Fruit fly (Drosophila melanogaster) whole organism, prepupa: ENCODE results near the gene Ssdp.

Experiments
- CG10631 ChIP-seq: fragments of 200-800 bp; sonication (Bioruptor generic); optimal IDR thresholded peaks from 2 replicates; lab custom pipeline; 2016; ENCODE audit warnings: missing biosample characterization, missing genetic modification characterization
- CG10669 ChIP-seq: fragments of 200-800 bp; sonication (Bioruptor generic); optimal IDR thresholded peaks from 3 replicates; lab custom pipeline; 2018; ENCODE audit warnings: missing biosample characterization, mild to moderate bottlenecking, missing genetic modification characterization, moderate library complexity
- CG11294 ChIP-seq: fragments of 200-800 bp; sonication (Bioruptor generic); IDR thresholded peaks from 2 replicates; pipeline ENCODE4 v1.3.6; 2022; ENCODE audit warnings: missing biosample characterization, missing genetic modification characterization
- CG11902 ChIP-seq: fragments of 200-800 bp; sonication (Bioruptor generic); optimal IDR thresholded peaks from 3 replicates; lab custom pipeline; 2016; ENCODE audit warnings: missing biosample characterization, missing genetic modification characterization
- CG15336 ChIP-seq: fragments of 200-800 bp; sonication (Bioruptor generic); IDR thresholded peaks from 2 replicates; pipeline ENCODE4 v1.3.6; 2022; ENCODE audit warnings: missing biosample characterization, missing genetic modification characterization
- CG1621 ChIP-seq: fragments of 200-800 bp; sonication (Bioruptor generic); optimal IDR thresholded peaks from 3 replicates; lab custom pipeline; 2018; ENCODE audit warnings: missing biosample characterization, mild to moderate bottlenecking, missing genetic modification characterization
- CG16779 ChIP-seq: fragments of 200-800 bp; sonication (Bioruptor generic); optimal IDR thresholded peaks from 3 replicates; lab custom pipeline; 2017; ENCODE audit warnings: missing biosample characterization, mild to moderate bottlenecking, missing genetic modification characterization
- CG3032 ChIP-seq: fragments of 200-800 bp; optimal IDR thresholded peaks from 2 replicates; lab custom pipeline; 2019; ENCODE audit warnings: missing biosample characterization, mild to moderate bottlenecking, missing genetic modification characterization, moderate library complexity
- CG31627 ChIP-seq: fragments of 200-800 bp; sonication (Bioruptor generic); optimal IDR thresholded peaks from 3 replicates; lab custom pipeline; 2016; ENCODE audit warnings: missing biosample characterization, missing genetic modification characterization
- CG34406 ChIP-seq: fragments of 200-800 bp; sonication (Bioruptor generic); optimal IDR thresholded peaks from 3 replicates; lab custom pipeline; 2016; ENCODE audit warnings: missing biosample characterization, missing genetic modification characterization
- CG4318 ChIP-seq: fragments of 200-800 bp; sonication (Bioruptor generic); optimal IDR thresholded peaks from 3 replicates; lab custom pipeline; 2017; ENCODE audit warnings: missing biosample characterization, mild to moderate bottlenecking, missing genetic modification characterization
- CG6163 ChIP-seq: fragments of 200-800 bp; sonication (Bioruptor generic); IDR thresholded peaks from 3 replicates; pipeline ENCODE4 v1.3.6; 2022; ENCODE audit warnings: missing biosample characterization, missing genetic modification characterization
- CG6792 ChIP-seq: fragments of 200-800 bp; sonication (Bioruptor generic); optimal IDR thresholded peaks from 3 replicates; lab custom pipeline; 2016; ENCODE audit warnings: missing biosample characterization, missing genetic modification characterization
- CG6808 ChIP-seq: fragments of 200-800 bp; sonication (Bioruptor generic); optimal IDR thresholded peaks from 3 replicates; lab custom pipeline; 2017; ENCODE audit warnings: missing biosample characterization, missing genetic modification characterization, mild to moderate bottlenecking, moderate library complexity, missing genetic modification reagents
- CG6854 ChIP-seq: fragments of 200-800 bp; sonication (Bioruptor generic); optimal IDR thresholded peaks from 2 replicates; lab custom pipeline; 2017; ENCODE audit warnings: missing biosample characterization, mild to moderate bottlenecking, missing genetic modification characterization
- CG7368 ChIP-seq: fragments of 200-800 bp; sonication (Bioruptor generic); optimal IDR thresholded peaks from 3 replicates; lab custom pipeline; 2016; ENCODE audit warnings: missing biosample characterization, missing genetic modification characterization
- CG8119 ChIP-seq: fragments of 200-800 bp; sonication (Bioruptor generic); IDR thresholded peaks from 3 replicates; pipeline ENCODE4 v1.3.6; 2022; ENCODE audit warnings: missing biosample characterization, missing genetic modification characterization
- CG8319 ChIP-seq: fragments of 200-800 bp; sonication (Bioruptor generic); optimal IDR thresholded peaks from 3 replicates; lab custom pipeline; 2016; ENCODE audit warnings: missing biosample characterization, missing genetic modification characterization
- CG8632 ChIP-seq: fragments of 200-800 bp; sonication (Bioruptor generic); optimal IDR thresholded peaks from 3 replicates; lab custom pipeline; 2016; ENCODE audit warnings: missing biosample characterization, missing genetic modification characterization
- CG9139 ChIP-seq: fragments of 200-800 bp; sonication (Bioruptor generic); optimal IDR thresholded peaks from 3 replicates; lab custom pipeline; 2017; ENCODE audit warnings: missing biosample characterization, mild to moderate bottlenecking, missing genetic modification characterization
- Eip75B ChIP-seq: fragments of 200-800 bp; sonication (Bioruptor generic); optimal IDR thresholded peaks from 3 replicates; lab custom pipeline; 2016; ENCODE audit warnings: missing biosample characterization, missing genetic modification characterization
- Eip78C ChIP-seq: fragments of 200-800 bp; sonication (Bioruptor generic); peaks from one replicate; lab custom pipeline; 2016; ENCODE audit warnings: missing biosample characterization, missing genetic modification characterization
- Eip93F ChIP-seq: fragments of 200-800 bp; sonication (Bioruptor generic); optimal IDR thresholded peaks from 2 replicates; lab custom pipeline; 2016; ENCODE audit warnings: missing biosample characterization, mild to moderate bottlenecking, missing genetic modification characterization
- Ets96B ChIP-seq: fragments of 200-800 bp; optimal IDR thresholded peaks from 2 replicates; lab custom pipeline; 2019; ENCODE audit warnings: missing biosample characterization, mild to moderate bottlenecking, missing genetic modification characterization, moderate library complexity
- Hr38 ChIP-seq: sonication (Bioruptor generic); optimal IDR thresholded peaks from 2 replicates; lab custom pipeline; 2016; ENCODE audit warnings: missing biosample characterization, missing genetic modification characterization
- Hr39 ChIP-seq: fragments of 200-800 bp; sonication (Bioruptor generic); optimal IDR thresholded peaks from 2 replicates; lab custom pipeline; 2016; ENCODE audit warnings: missing biosample characterization, missing genetic modification characterization
- Hr4 ChIP-seq: fragments of 200-800 bp; sonication (Bioruptor generic); optimal IDR thresholded peaks from 3 replicates; lab custom pipeline; 2016; ENCODE audit warnings: missing biosample characterization, missing genetic modification characterization
- Lpt ChIP-seq: fragments of 200-800 bp; sonication (Bioruptor generic); optimal IDR thresholded peaks from 3 replicates; lab custom pipeline; 2016; ENCODE audit warnings: missing biosample characterization, missing genetic modification characterization
- Met ChIP-seq: fragments of 200-800 bp; sonication (Bioruptor generic); optimal IDR thresholded peaks from 3 replicates; lab custom pipeline; 2016; ENCODE audit warnings: missing biosample characterization, missing genetic modification characterization
- Smox ChIP-seq: fragments of 200-800 bp; sonication (Bioruptor generic); optimal IDR thresholded peaks from 3 replicates; lab custom pipeline; 2016; ENCODE audit warnings: missing biosample characterization, missing genetic modification characterization
- Sox102F ChIP-seq: fragments of 200-800 bp; sonication (Bioruptor generic); optimal IDR thresholded peaks from 2 replicates; lab custom pipeline; 2016; ENCODE audit warnings: missing biosample characterization, mild to moderate bottlenecking, missing genetic modification characterization
- Sox14 ChIP-seq: fragments of 200-800 bp; sonication (Bioruptor generic); optimal IDR thresholded peaks from 3 replicates; lab custom pipeline; 2016; ENCODE audit warnings: missing biosample characterization, missing genetic modification characterization
- Sox15 ChIP-seq: fragments of 200-800 bp; sonication (Bioruptor generic); optimal IDR thresholded peaks from 3 replicates; lab custom pipeline; 2016; ENCODE audit warnings: missing biosample characterization, missing genetic modification characterization
- achi ChIP-seq: fragments of 200-800 bp; sonication (Bioruptor generic); optimal IDR thresholded peaks from 3 replicates; lab custom pipeline; 2016; ENCODE audit warnings: missing biosample characterization, missing genetic modification characterization
- cyc ChIP-seq: fragments of 200-800 bp; sonication (Bioruptor generic); optimal IDR thresholded peaks from 3 replicates; lab custom pipeline; 2016; ENCODE audit warnings: missing biosample characterization, missing genetic modification characterization
- dac ChIP-seq: fragments of 200-800 bp; sonication (Bioruptor generic); optimal IDR thresholded peaks from 2 replicates; lab custom pipeline; 2017; ENCODE audit warnings: missing biosample characterization, mild to moderate bottlenecking, missing genetic modification characterization
- dsx ChIP-seq: fragments of 200-800 bp; optimal IDR thresholded peaks from 3 replicates; lab custom pipeline; 2019; ENCODE audit warnings: missing biosample characterization, mild to moderate bottlenecking, missing genetic modification characterization, moderate library complexity; ENCODE audit not compliant: poor library complexity, severe bottlenecking
- eg ChIP-seq: fragments of 200-800 bp; sonication (Bioruptor generic); IDR thresholded peaks from 3 replicates; pipeline ENCODE4 v1.3.6; 2022; ENCODE audit warnings: missing biosample characterization, missing genetic modification characterization
- esn ChIP-seq: fragments of 200-800 bp; sonication (Bioruptor generic); optimal IDR thresholded peaks from 2 replicates; lab custom pipeline; 2016; ENCODE audit warnings: missing biosample characterization, mild to moderate bottlenecking, missing genetic modification characterization, moderate library complexity
- fd59A ChIP-seq: fragments of 200-800 bp; sonication (Bioruptor generic); optimal IDR thresholded peaks from 2 replicates; lab custom pipeline; 2017; ENCODE audit warnings: missing biosample characterization, mild to moderate bottlenecking, missing genetic modification characterization, missing genetic modification reagents
- fd85E ChIP-seq: fragments of 200-800 bp; sonication (Bioruptor generic); optimal IDR thresholded peaks from 3 replicates; lab custom pipeline; 2016; ENCODE audit warnings: missing biosample characterization, missing genetic modification characterization
- lz ChIP-seq: fragments of 200-800 bp; sonication (Bioruptor generic); optimal IDR thresholded peaks from 3 replicates; lab custom pipeline; 2016; ENCODE audit warnings: missing biosample characterization, missing genetic modification characterization
- salr ChIP-seq, 2 experiments: fragments of 200-800 bp; sonication (Bioruptor generic); optimal IDR thresholded peaks; 3 replicates each; lab custom pipeline; 2016 to 2018; ENCODE audit warnings: missing biosample characterization in 2 of 2, missing genetic modification characterization in 2 of 2, mild to moderate bottlenecking in 1 of 2
- spab ChIP-seq: fragments of 200-800 bp; sonication (Bioruptor generic); optimal IDR thresholded peaks from 2 replicates; lab custom pipeline; 2017; ENCODE audit warnings: missing biosample characterization, mild to moderate bottlenecking, missing genetic modification characterization, missing genetic modification reagents
- ss ChIP-seq, 2 experiments: fragments of 200-800 bp; sonication (Bioruptor generic); optimal IDR thresholded peaks; 2 replicates in 1 of 2; 3 replicates in 1 of 2; lab custom pipeline; 2017 to 2018; ENCODE audit warnings: mild to moderate bottlenecking in 2 of 2, missing biosample characterization in 2 of 2, missing genetic modification characterization in 2 of 2, moderate library complexity in 1 of 2
- topi ChIP-seq: fragments of 200-800 bp; sonication (Bioruptor generic); optimal IDR thresholded peaks from 3 replicates; lab custom pipeline; 2016; ENCODE audit warnings: missing biosample characterization, missing genetic modification characterization
- vri ChIP-seq: fragments of 200-800 bp; sonication (Bioruptor generic); optimal IDR thresholded peaks from 3 replicates; lab custom pipeline; 2016; ENCODE audit warnings: missing biosample characterization, mild to moderate bottlenecking, missing genetic modification characterization

The Ssdp gene

DNA sequence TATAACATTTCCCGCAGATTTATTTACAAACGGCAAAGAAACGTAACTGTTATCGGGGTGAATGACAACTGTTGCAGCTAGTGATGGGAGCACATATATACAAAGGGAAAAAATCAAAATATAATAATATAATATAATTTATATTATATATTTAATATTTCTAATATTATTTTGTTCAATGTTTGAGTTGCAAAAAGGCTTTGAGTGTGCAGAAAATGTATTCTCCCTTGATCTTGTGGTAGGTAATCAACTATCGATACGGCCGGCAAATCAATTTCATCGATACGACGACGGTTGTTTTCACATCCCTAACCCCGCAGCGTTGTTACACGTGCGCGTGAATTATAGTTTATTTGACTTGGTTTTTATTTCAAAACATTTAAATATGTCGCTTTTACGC lies 24.0 kb upstream of the Ssdp start, which contains the start of the genes mTerf5 and Non3 (continued):
- no peak for TF ChIP-seq CG6808 (GFP tag; lab: Kevin White, UChicago)
- TF ChIP-seq salr (GFP tag; optimal IDR thresholded peaks at IDR 0.05; lab: Kevin White, UChicago), result no peak
- peak; percentile 6 for TF ChIP-seq CG6854 (GFP tag; lab: Kevin White, UChicago)
- peak; percentile 73 for TF ChIP-seq Eip78C
- no peak for TF ChIP-seq Eip93F
- no peak for TF ChIP-seq CG10669 (GFP tag; lab: Kevin White, UChicago)
- peak; percentile 65 for TF ChIP-seq esn (GFP tag; lab: Kevin White, UChicago)
- peak; percentile 33 for TF ChIP-seq Sox14 (GFP tag; lab: Kevin White, UChicago)
- TF ChIP-seq Lpt (GFP tag; lab: Kevin White, UChicago), result no peak
- TF ChIP-seq CG16779, result no peak
- 0 out of 3 replicates have a peak, but pooled peaks have one; percentile 19 for TF ChIP-seq CG8119 (GFP tag; lab: Robert Waterston, UW)
- no peak for TF ChIP-seq Hr38 (GFP tag; lab: Kevin White, UChicago)
- TF ChIP-seq CG4318 (GFP tag; lab: Kevin White, UChicago), result no peak
- TF ChIP-seq Smox (GFP tag; lab: Kevin White, UChicago), result no peak
- TF ChIP-seq CG31627 (GFP tag; lab: Kevin White, UChicago), result peak; percentile 42
- TF ChIP-seq CG6163 (GFP tag; lab: Robert Waterston, UW), result no peak
- TF ChIP-seq CG10631, result peak; percentile 65
- no peak for TF ChIP-seq eg
- TF ChIP-seq ss (GFP tag; optimal IDR thresholded peaks at IDR 0.05; lab: Kevin White, UChicago), result peak in 1 of 2 experiments; percentile 14
- no peak for TF ChIP-seq CG7368 (GFP tag; lab: Kevin White, UChicago)
- peak; percentile 58 for TF ChIP-seq Ets96B
- TF ChIP-seq Hr39 (GFP tag; lab: Kevin White, UChicago), result no peak
- TF ChIP-seq CG1621 (tag; lab: Kevin White, UChicago), result no peak
- TF ChIP-seq vri (GFP tag; lab: Kevin White, UChicago), result peak; percentile 32
- TF ChIP-seq cyc, result peak; percentile 30
- no peak for TF ChIP-seq fd85E (GFP tag; lab: Kevin White, UChicago)
- TF ChIP-seq lz (GFP tag; lab: Kevin White, UChicago), result peak; percentile 41
- TF ChIP-seq Sox15 (GFP tag; lab: Kevin White, UChicago), result peak; percentile 13
- TF ChIP-seq Hr4 (GFP tag; lab: Kevin White, UChicago), result no peak

DNA sequence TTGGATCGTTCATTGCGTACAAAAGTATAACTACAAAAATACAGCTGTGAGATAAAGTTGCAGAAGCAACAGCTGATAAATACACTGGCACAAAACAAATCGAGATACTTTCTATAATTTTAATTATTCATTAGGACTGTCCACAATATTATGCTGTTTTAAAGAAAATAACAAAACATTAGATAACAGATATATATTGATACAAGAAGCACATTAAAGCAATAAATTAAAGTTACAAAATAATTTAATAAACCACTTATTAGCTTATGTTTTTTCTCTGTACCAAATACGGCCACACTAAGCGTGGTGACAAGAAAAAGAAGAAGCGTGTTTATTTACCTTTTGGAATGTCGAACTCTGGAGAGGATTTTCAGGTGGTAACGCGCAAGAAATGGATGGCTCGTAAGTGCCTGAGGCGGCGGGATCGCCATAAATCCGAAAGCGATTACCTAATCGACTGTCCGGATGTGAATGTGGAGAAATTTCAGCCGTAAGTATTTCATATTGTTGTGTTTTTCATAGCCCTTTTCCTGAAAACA lies 20.9 kb upstream of the Ssdp start, which contains the start of the genes CG7988 and CG7183:
CG7988 (plus strand) TSS at position 316 of the 539 bp plus-strand sequence.
CG7183 (minus strand) TSS at position 489 of the 539 bp plus-strand sequence.
- TF ChIP-seq cyc (peak; percentile 97), CG31627 (GFP tag; lab: Kevin White, UChicago) (peak; percentile 99), dsx (GFP tag; lab: Kevin White, UChicago) (peak; percentile 97), topi (GFP tag; lab: Kevin White, UChicago) (peak; percentile 98), CG8319 (GFP tag; lab: Kevin White, UChicago) (peak; percentile 95), fd59A (GFP tag; lab: Kevin White, UChicago) (peak; percentile 95), CG4318 (GFP tag; lab: Kevin White, UChicago) (no peak), CG11294 (GFP tag; lab: Robert Waterston, UW) (peak; percentile 97), Smox (GFP tag; lab: Kevin White, UChicago) (peak; percentile 98), Eip93F (peak; percentile 82), CG11902 (GFP tag; lab: Kevin White, UChicago) (peak; percentile 95), Sox102F (GFP tag; lab: Kevin White, UChicago) (peak; percentile 95), spab (peak; percentile 90), CG9139 (peak; percentile 93), lz (GFP tag; lab: Kevin White, UChicago) (peak; percentile 99), CG15336 (GFP tag; lab: Robert Waterston, UW) (peak; percentile 97), CG3032 (tag; lab: Kevin White, UChicago) (peak; percentile 99), Eip75B (GFP tag; lab: Kevin White, UChicago) (peak; percentile 98), dac (GFP tag; lab: Kevin White, UChicago) (peak; percentile 80), CG6808 (GFP tag; lab: Kevin White, UChicago) (peak; percentile 93), esn (GFP tag; lab: Kevin White, UChicago) (peak; percentile 99), CG8119 (GFP tag; lab: Robert Waterston, UW) (peak; percentile 97), achi (GFP tag; lab: Kevin White, UChicago) (peak; percentile 97), CG6792 (peak; percentile 98), CG34406 (GFP tag; lab: Kevin White, UChicago) (peak; percentile 98), CG8632 (GFP tag; lab: Kevin White, UChicago) (peak; percentile 98), Hr4 (GFP tag; lab: Kevin White, UChicago) (peak; percentile 98), CG7368 (GFP tag; lab: Kevin White, UChicago) (peak; percentile 93), eg (peak; percentile 99), CG6854 (GFP tag; lab: Kevin White, UChicago) (peak; percentile 84), CG10669 (GFP tag; lab: Kevin White, UChicago) (peak; percentile 97), Met (GFP tag; lab: Kevin White, UChicago) (peak; percentile 98), CG10631 (peak; percentile 99), salr (GFP tag; optimal IDR thresholded peaks at IDR 0.05; lab: Kevin White, UChicago) (peak; percentile 92 to 97), ss (GFP tag; optimal IDR thresholded peaks at IDR 0.05; lab: Kevin White, UChicago) (peak; percentile 86 to 95)
